Fruit fly (Drosophila melanogaster) whole organism, embryonic: ENCODE results near the gene ldbr.
A peak's percentile ranks its signal among the peaks of the same experiment; 100 is the strongest.

ENCODE experiments used
- B-H2 ChIP-seq: fragments of 200-800 bp; sonication (Bioruptor generic); optimal IDR thresholded peaks from 2 replicates; lab custom pipeline; 2018; ENCODE audit warnings: missing biosample characterization, mild to moderate bottlenecking, missing genetic modification characterization
- Bgb ChIP-seq: fragments of 200-800 bp; sonication (Bioruptor generic); IDR thresholded peaks from 2 replicates; pipeline ENCODE4 v1.3.6; 2022; ENCODE audit warnings: missing biosample characterization, missing genetic modification characterization; ENCODE audit not compliant: partially characterized antibody
- CG11085 ChIP-seq: fragments of 200-800 bp; sonication (Bioruptor generic); IDR thresholded peaks from 2 replicates; pipeline ENCODE4 v1.3.6; 2022; ENCODE audit warnings: missing biosample characterization, missing genetic modification characterization
- CG11247 ChIP-seq: fragments of 200-800 bp; sonication (Bioruptor generic); IDR thresholded peaks from 2 replicates; pipeline ENCODE4 v1.3.6; 2022; ENCODE audit warnings: missing biosample characterization, missing genetic modification characterization
- CG12219 ChIP-seq: fragments of 200-800 bp; sonication (Bioruptor generic); optimal IDR thresholded peaks from 3 replicates; lab custom pipeline; 2018; ENCODE audit warnings: missing biosample characterization, mild to moderate bottlenecking, missing genetic modification characterization
- CG13775 ChIP-seq: fragments of 200-800 bp; sonication (Bioruptor generic); optimal IDR thresholded peaks from 3 replicates; lab custom pipeline; 2017; ENCODE audit warnings: missing biosample characterization, mild to moderate bottlenecking, missing genetic modification characterization
- CG14667 ChIP-seq: fragments of 200-800 bp; sonication (Bioruptor generic); IDR thresholded peaks from 2 replicates; pipeline ENCODE4 v1.3.6; 2022; ENCODE audit warnings: missing biosample characterization, missing genetic modification characterization
- CG15269 ChIP-seq: fragments of 200-800 bp; sonication (Bioruptor generic); optimal IDR thresholded peaks from 2 replicates; lab custom pipeline; 2018; ENCODE audit warnings: missing biosample characterization, mild to moderate bottlenecking, missing genetic modification characterization, moderate library complexity
- CG15479 ChIP-seq: fragments of 200-800 bp; sonication (Bioruptor generic); optimal IDR thresholded peaks from 3 replicates; lab custom pipeline; 2019; ENCODE audit warnings: missing biosample characterization, mild to moderate bottlenecking, missing genetic modification characterization, moderate library complexity
- CG17186 ChIP-seq: fragments of 200-800 bp; sonication (Bioruptor generic); optimal IDR thresholded peaks from 3 replicates; lab custom pipeline; 2017; ENCODE audit warnings: missing biosample characterization, missing genetic modification reagents, missing genetic modification characterization
- CG43689 ChIP-seq: fragments of 200-800 bp; sonication (Bioruptor generic); IDR thresholded peaks from 2 replicates; pipeline ENCODE4 v1.3.6; 2022; ENCODE audit warnings: missing biosample characterization, missing genetic modification characterization
- CG4820 ChIP-seq: fragments of 200-800 bp; sonication (Bioruptor generic); optimal IDR thresholded peaks from 3 replicates; lab custom pipeline; 2016; ENCODE audit warnings: missing biosample characterization, missing genetic modification characterization
- CG6175 ChIP-seq: fragments of 200-800 bp; sonication (Bioruptor generic); IDR thresholded peaks from 3 replicates; pipeline ENCODE4 v1.3.6; 2022; ENCODE audit warnings: missing biosample characterization, missing genetic modification characterization
- CG6272 ChIP-seq: fragments of 200-800 bp; sonication (Bioruptor generic); IDR thresholded peaks from 2 replicates; pipeline ENCODE4 v1.3.6; 2022; ENCODE audit warnings: missing biosample characterization, missing genetic modification characterization
- CG7786 ChIP-seq: fragments of 200-800 bp; sonication (Bioruptor generic); optimal IDR thresholded peaks from 2 replicates; lab custom pipeline; 2016; ENCODE audit warnings: missing biosample characterization, missing genetic modification characterization
- CG8290 ChIP-seq, 3 experiments: fragments of 200-800 bp; sonication (Bioruptor generic); optimal IDR thresholded peaks; 2 replicates each; lab custom pipeline; 2016 to 2019; ENCODE audit warnings: missing biosample characterization in 3 of 3, missing genetic modification characterization in 3 of 3, mild to moderate bottlenecking in 2 of 3, moderate library complexity in 1 of 3
- CG9437 ChIP-seq: fragments of 200-800 bp; sonication (Bioruptor generic); optimal IDR thresholded peaks from 2 replicates; lab custom pipeline; 2018; ENCODE audit warnings: missing biosample characterization, mild to moderate bottlenecking, missing genetic modification characterization
- GATAe ChIP-seq: fragments of 200-800 bp; sonication (Bioruptor generic); conservative IDR thresholded peaks from 2 replicates; pipeline ENCODE4 v1.3.6; 2022; ENCODE audit warnings: missing biosample characterization, missing genetic modification characterization
- Gsc ChIP-seq: fragments of 200-800 bp; sonication (Bioruptor generic); IDR thresholded peaks from 2 replicates; pipeline ENCODE4 v1.3.6; 2022; ENCODE audit warnings: missing biosample characterization, missing genetic modification characterization
- HLH3B ChIP-seq: fragments of 200-800 bp; sonication (Bioruptor generic); IDR thresholded peaks from 2 replicates; pipeline ENCODE4 v1.3.6; 2022; ENCODE audit warnings: missing biosample characterization, missing genetic modification characterization
- HLH4C ChIP-seq: fragments of 200-800 bp; sonication (Bioruptor generic); IDR thresholded peaks from 3 replicates; pipeline ENCODE4 v1.3.6; 2022; ENCODE audit warnings: missing biosample characterization, missing genetic modification characterization; ENCODE audit not compliant: partially characterized antibody
- Opbp ChIP-seq: fragments of 200-800 bp; sonication (Bioruptor generic); IDR thresholded peaks from 3 replicates; pipeline ENCODE4 v1.3.6; 2022; ENCODE audit warnings: missing biosample characterization, missing genetic modification characterization; ENCODE audit not compliant: partially characterized antibody
- TFAM ChIP-seq: fragments of 200-800 bp; sonication (Bioruptor generic); optimal IDR thresholded peaks from 2 replicates; lab custom pipeline; 2017; ENCODE audit warnings: missing biosample characterization, missing genetic modification characterization, inconsistent platforms
- ab ChIP-seq: fragments of 200-800 bp; sonication (Bioruptor generic); optimal IDR thresholded peaks from 2 replicates; lab custom pipeline; 2016; ENCODE audit warnings: missing biosample characterization, missing genetic modification characterization
- abd-A ChIP-seq: fragments of 200-800 bp; sonication (Bioruptor generic); optimal IDR thresholded peaks from 3 replicates; lab custom pipeline; 2019; ENCODE audit warnings: missing biosample characterization, mild to moderate bottlenecking, missing genetic modification characterization, moderate library complexity
- ac ChIP-seq: fragments of 200-800 bp; sonication (Bioruptor generic); optimal IDR thresholded peaks from 3 replicates; lab custom pipeline; 2017; ENCODE audit warnings: missing biosample characterization, mild to moderate bottlenecking, missing genetic modification characterization
- bowl ChIP-seq: fragments of 200-800 bp; sonication (Bioruptor generic); IDR thresholded peaks from 2 replicates; pipeline ENCODE4 v1.3.6; 2022; ENCODE audit warnings: missing biosample characterization, missing genetic modification characterization
- cas ChIP-seq: fragments of 200-800 bp; sonication (Bioruptor generic); IDR thresholded peaks from 2 replicates; pipeline ENCODE4 v1.3.6; 2022; ENCODE audit warnings: missing biosample characterization, missing genetic modification characterization
- chif ChIP-seq, 2 experiments: fragments of 200-800 bp; sonication (Bioruptor generic); optimal IDR thresholded peaks; 3 replicates each; lab custom pipeline; 2016; ENCODE audit warnings: missing biosample characterization in 2 of 2, missing genetic modification characterization in 2 of 2
- chm ChIP-seq: fragments of 200-800 bp; sonication (Bioruptor generic); IDR thresholded peaks from 2 replicates; pipeline ENCODE4 v1.3.6; 2022; ENCODE audit warnings: missing biosample characterization, missing genetic modification characterization
- croc ChIP-seq: fragments of 200-800 bp; sonication (Bioruptor generic); conservative IDR thresholded peaks from 3 replicates; pipeline ENCODE4 v1.3.6; 2022; ENCODE audit warnings: missing biosample characterization, missing genetic modification characterization
- danr ChIP-seq: fragments of 200-800 bp; sonication (Bioruptor generic); IDR thresholded peaks from 2 replicates; pipeline ENCODE4 v1.3.6; 2022; ENCODE audit warnings: missing biosample characterization, missing genetic modification characterization
- fd102C ChIP-seq: fragments of 200-800 bp; sonication (Bioruptor generic); optimal IDR thresholded peaks from 2 replicates; lab custom pipeline; 2018; ENCODE audit warnings: missing biosample characterization, mild to moderate bottlenecking, missing genetic modification characterization, moderate library complexity
- gro ChIP-seq: fragments of 200-800 bp; sonication (Bioruptor generic); optimal IDR thresholded peaks from 2 replicates; lab custom pipeline; 2016; ENCODE audit warnings: missing biosample characterization, missing genetic modification characterization
- h ChIP-seq: fragments of >200 bp; optimal IDR thresholded peaks from 2 replicates; lab custom pipeline; 2017
- ham ChIP-seq: fragments of 200-800 bp; sonication (Bioruptor generic); IDR thresholded peaks from 2 replicates; pipeline ENCODE4 v1.3.6; 2022; ENCODE audit warnings: missing biosample characterization, missing genetic modification characterization
- kah ChIP-seq: fragments of 200-800 bp; sonication (Bioruptor generic); optimal IDR thresholded peaks from 2 replicates; lab custom pipeline; 2018; ENCODE audit warnings: missing biosample characterization, mild to moderate bottlenecking, missing genetic modification characterization
- ken ChIP-seq: fragments of 200-800 bp; sonication (Bioruptor generic); IDR thresholded peaks from 3 replicates; pipeline ENCODE4 v1.3.6; 2022; ENCODE audit warnings: missing biosample characterization, missing genetic modification characterization
- klu ChIP-seq: fragments of 200-800 bp; sonication (Bioruptor generic); IDR thresholded peaks from 2 replicates; pipeline ENCODE4 v1.3.6; 2022; ENCODE audit warnings: missing biosample characterization, missing genetic modification characterization
- nmo ChIP-seq: fragments of 200-800 bp; sonication (Bioruptor generic); optimal IDR thresholded peaks from 2 replicates; lab custom pipeline; 2018; ENCODE audit warnings: missing biosample characterization, mild to moderate bottlenecking, missing genetic modification characterization, moderate library complexity
- pb ChIP-seq: fragments of 200-800 bp; sonication (Bioruptor generic); optimal IDR thresholded peaks from 3 replicates; lab custom pipeline; 2016; ENCODE audit warnings: missing biosample characterization, missing genetic modification characterization
- pnt ChIP-seq: fragments of 200-800 bp; sonication (Bioruptor generic); optimal IDR thresholded peaks from 3 replicates; lab custom pipeline; 2016; ENCODE audit warnings: missing biosample characterization, missing genetic modification characterization
- salm ChIP-seq: fragments of 200-800 bp; sonication (Bioruptor generic); optimal IDR thresholded peaks from 2 replicates; lab custom pipeline; 2018; ENCODE audit warnings: missing biosample characterization, mild to moderate bottlenecking, missing genetic modification characterization
- sd ChIP-seq: fragments of 200-800 bp; sonication (Bioruptor generic); optimal IDR thresholded peaks from 3 replicates; lab custom pipeline; 2018; ENCODE audit warnings: missing biosample characterization, mild to moderate bottlenecking, missing genetic modification characterization, moderate library complexity
- seq ChIP-seq: fragments of 200-800 bp; sonication (Bioruptor generic); IDR thresholded peaks from 2 replicates; pipeline ENCODE4 v1.3.6; 2022; ENCODE audit warnings: missing biosample characterization, missing genetic modification characterization
- sima ChIP-seq: fragments of 200-800 bp; sonication (Bioruptor generic); optimal IDR thresholded peaks from 2 replicates; lab custom pipeline; 2016; ENCODE audit warnings: missing biosample characterization, missing genetic modification characterization
- tin ChIP-seq: fragments of 200-800 bp; sonication (Bioruptor generic); optimal IDR thresholded peaks from 3 replicates; lab custom pipeline; 2016; ENCODE audit warnings: missing biosample characterization, missing genetic modification characterization
- trh ChIP-seq: fragments of 200-800 bp; sonication (Bioruptor generic); optimal IDR thresholded peaks from 2 replicates; lab custom pipeline; 2016; ENCODE audit warnings: missing biosample characterization, missing genetic modification characterization
- ttk ChIP-seq: fragments of 200-800 bp; sonication (Bioruptor generic); IDR thresholded peaks from 2 replicates; pipeline ENCODE4 v2.1.2; 2022; ENCODE audit warnings: missing biosample characterization, missing genetic modification characterization
- unpg ChIP-seq: fragments of 200-800 bp; sonication (Bioruptor generic); optimal IDR thresholded peaks from 3 replicates; lab custom pipeline; 2018; ENCODE audit warnings: missing biosample characterization, mild to moderate bottlenecking, missing genetic modification characterization, moderate library complexity

The ldbr gene

DNA sequence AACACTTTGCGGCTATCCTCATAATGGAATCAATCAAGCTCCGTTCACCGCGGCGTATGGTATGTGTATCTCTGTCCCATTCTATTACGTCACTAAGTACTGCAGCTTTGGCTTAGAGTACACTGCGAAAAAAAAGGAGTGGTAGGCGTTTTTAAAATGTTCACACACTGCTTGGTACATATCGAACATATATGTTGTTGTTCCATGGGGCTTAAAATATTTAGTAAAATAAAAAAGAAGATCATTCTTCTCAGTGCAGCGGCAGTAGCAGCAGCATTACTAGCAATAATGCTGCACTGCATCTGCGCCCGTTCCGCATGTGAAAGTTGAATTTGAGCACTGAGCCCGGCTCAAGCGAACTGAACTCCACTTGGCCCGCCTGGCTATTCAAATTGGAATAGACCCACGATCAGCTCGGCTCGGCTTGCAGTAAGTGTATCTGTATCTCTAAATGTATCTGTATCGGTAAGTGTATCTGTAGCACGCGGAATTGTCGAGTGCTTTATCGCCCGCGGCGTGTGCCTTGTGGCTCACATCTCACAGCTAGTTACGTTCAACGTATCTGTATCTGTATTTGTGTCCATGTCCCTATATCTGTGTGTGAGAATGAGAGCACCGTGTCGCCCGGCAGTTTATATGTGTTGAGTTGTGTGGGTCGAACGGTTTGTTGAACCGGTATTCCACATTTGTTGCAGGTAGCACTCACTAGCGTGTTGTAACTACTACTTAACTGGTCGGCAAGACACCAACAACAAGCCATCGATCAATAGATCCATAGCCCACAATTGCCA is 31.8 kb downstream of the ldbr start (continued):
- no peak for TF ChIP-seq gro (GFP tag; lab: Kevin White, UChicago)
- no peak for TF ChIP-seq Bgb
- TF ChIP-seq sima, result no peak
- TF ChIP-seq CG15479, result no peak
- TF ChIP-seq ken (GFP tag; lab: Robert Waterston, UW), result peak; percentile 67
- no peak for TF ChIP-seq B-H2
- TF ChIP-seq CG13775 (GFP tag; lab: Kevin White, UChicago), result peak; percentile 2
- no peak for TF ChIP-seq ham (GFP tag; lab: Robert Waterston, UW)
- TF ChIP-seq ttk (GFP tag; lab: Robert Waterston, UW), result peak; percentile 66; the same call in 1 of the 2 replicates
- TF ChIP-seq CG11247, result no peak; the same call in 1 of the 2 replicates
- TF ChIP-seq HLH3B, result peak; percentile 71
- peak; percentile 30 for TF ChIP-seq CG12219 (GFP tag; lab: Kevin White, UChicago)
- TF ChIP-seq CG6175 (GFP tag; lab: Robert Waterston, UW), result peak; percentile 53; the same call in 1 of the 3 replicates
- no peak for TF ChIP-seq sd (tag; lab: Kevin White, UChicago)
- no peak for TF ChIP-seq cas
- TF ChIP-seq Gsc (GFP tag; lab: Robert Waterston, UW), result peak; percentile 46; the same call in 1 of the 2 replicates
- no peak for TF ChIP-seq pb
- TF ChIP-seq trh, result no peak
- peak; percentile 1 for TF ChIP-seq salm (tag; lab: Kevin White, UChicago)
- peak; percentile 56 for TF ChIP-seq CG15269 (tag; lab: Kevin White, UChicago)
- no peak for TF ChIP-seq CG14667 (GFP tag; lab: Robert Waterston, UW)
- no peak for TF ChIP-seq CG17186
- TF ChIP-seq nmo (GFP tag; lab: Kevin White, UChicago), result peak; percentile 36
- TF ChIP-seq Opbp (GFP tag; lab: Robert Waterston, UW), result no peak
- TF ChIP-seq CG6272 (GFP tag; lab: Robert Waterston, UW), result no peak
- TF ChIP-seq ac (GFP tag; lab: Kevin White, UChicago), result no peak
- peak; percentile 1 for TF ChIP-seq ab (GFP tag; lab: Kevin White, UChicago)
- TF ChIP-seq chm (GFP tag; lab: Robert Waterston, UW), result no peak
- TF ChIP-seq croc (GFP tag; lab: Robert Waterston, UW), result peak; percentile 36; the same call in 2 of the 3 replicates
- 0 out of 2 replicates have a peak, but pooled peaks have one; percentile 23 for TF ChIP-seq danr (GFP tag; lab: Robert Waterston, UW)
- TF ChIP-seq GATAe, result no peak
- no peak for TF ChIP-seq HLH4C (GFP tag; lab: Robert Waterston, UW)
- no peak; the same call in 1 of the 2 replicates for TF ChIP-seq bowl (GFP tag; lab: Robert Waterston, UW)
- TF ChIP-seq CG43689 (GFP tag; lab: Robert Waterston, UW), result no peak; the same call in 1 of the 2 replicates
- TF ChIP-seq kah (GFP tag; lab: Kevin White, UChicago), result peak; percentile 46
- no peak for TF ChIP-seq CG8290 (GFP tag; optimal IDR thresholded peaks at IDR 0.05; lab: Kevin White, UChicago)
- no peak for TF ChIP-seq CG8290 (tag; optimal IDR thresholded peaks at IDR 0.05; lab: Kevin White, UChicago)
- peak; percentile 43 for TF ChIP-seq CG9437 (GFP tag; lab: Kevin White, UChicago)
- peak; percentile 71 for TF ChIP-seq seq (GFP tag; lab: Robert Waterston, UW)
- TF ChIP-seq tin (GFP tag; lab: Kevin White, UChicago), result peak; percentile 58
- peak; percentile 40 for TF ChIP-seq unpg (GFP tag; lab: Kevin White, UChicago)
- TF ChIP-seq TFAM (GFP tag; lab: Kevin White, UChicago), result no peak
- no peak for TF ChIP-seq h (lab: Kevin White, UChicago)
- TF ChIP-seq chif (GFP tag; optimal IDR thresholded peaks at IDR 0.05; lab: Kevin White, UChicago), result peak in 1 of 2 experiments; percentile 50
- TF ChIP-seq pnt (GFP tag; lab: Kevin White, UChicago), result peak; percentile 36
- TF ChIP-seq abd-A (tag; lab: Kevin White, UChicago), result no peak
- no peak for TF ChIP-seq CG7786
- no peak for TF ChIP-seq fd102C (GFP tag; lab: Kevin White, UChicago)
- TF ChIP-seq CG4820, result peak; percentile 56
- 0 out of 2 replicates have a peak, but pooled peaks have one; percentile 14 for TF ChIP-seq CG11085 (GFP tag; lab: Robert Waterston, UW)
- no peak for TF ChIP-seq klu (GFP tag; lab: Robert Waterston, UW)
